Worm (Caenorhabditis elegans): ENCODE data around the gene F49E8.6.

DNA sequence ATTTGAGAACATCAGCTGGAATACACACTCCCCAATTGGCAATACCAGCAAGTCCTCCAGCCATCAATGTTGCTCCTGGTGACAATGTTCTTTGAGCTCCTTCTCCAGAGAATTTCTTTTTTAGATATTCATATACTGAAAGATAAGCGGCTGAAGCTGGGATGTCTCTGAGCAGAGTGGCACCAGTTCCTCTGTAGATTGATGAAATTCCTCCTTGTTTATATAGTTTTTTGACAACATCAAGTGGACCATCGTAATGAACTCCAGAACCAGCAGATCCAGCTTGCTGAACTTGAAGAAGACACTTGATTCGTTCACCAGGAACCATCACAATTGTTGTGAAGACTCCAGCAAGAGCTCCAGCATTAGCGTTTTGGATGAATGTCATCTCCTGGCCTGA lies 2.4 kb downstream of the F49E8.6 start:
- TF ChIP-seq snpc-4 (GFP tag; optimal IDR thresholded peaks at IDR 0.05) (no peak), snpc-4 (tag; optimal IDR thresholded peaks at IDR 0.05) (no peak), ets-4 (GFP tag; optimal IDR thresholded peaks at IDR 0.05) (no peak), ztf-28 (GFP tag; IDR thresholded peaks at IDR 0.05) (no peak), C06A6.2 (GFP tag; conservative IDR thresholded peaks at IDR 0.05) (no peak), unc-62 (GFP tag; optimal IDR thresholded peaks at IDR 0.05) (no peak), T07F8.4 (tag; optimal IDR thresholded peaks at IDR 0.05) (no peak), somi-1 (GFP tag; optimal IDR thresholded peaks at IDR 0.05) (no peak), pha-4 (tag; optimal IDR thresholded peaks at IDR 0.05) (no peak), tbx-9 (tag; optimal IDR thresholded peaks at IDR 0.05; ENCODE audit: borderline replicate concordance) (no peak), nhr-120 (GFP tag; IDR thresholded peaks at IDR 0.05) (no peak), F33H1.4 (GFP tag; IDR thresholded peaks at IDR 0.05) (no peak), hlh-12 (tag; optimal IDR thresholded peaks at IDR 0.05) (no peak), ztf-26 (tag; optimal IDR thresholded peaks at IDR 0.05) (no peak)

Data from whole organism, young adult.